Worm (Caenorhabditis elegans) whole organism, young adult: Measurements from ENCODE around the gene R08C7.12.

Experiments
- B0019.2 ChIP-seq: fragments of 200-800 bp; sonication (Bioruptor generic); conservative IDR thresholded peaks from 2 replicates; pipeline ENCODE4 v1.3.6; 2022; ENCODE audit warnings: missing genetic modification reagents, missing genetic modification characterization, missing compliant biosample characterization
- B0261.1 ChIP-seq: sonication (generic microtip); optimal IDR thresholded peaks from 2 replicates; lab custom pipeline; 2016; ENCODE audit warnings: mild to moderate bottlenecking, missing genetic modification characterization, moderate library complexity, missing compliant biosample characterization
- B0336.3 ChIP-seq: fragments of 200-800 bp; sonication (Bioruptor generic); IDR thresholded peaks from 2 replicates; pipeline ENCODE4 v1.3.6; 2022; ENCODE audit warnings: missing genetic modification characterization, missing compliant biosample characterization
- F10E7.11 ChIP-seq: sonication (generic microtip); optimal IDR thresholded peaks from 2 replicates; lab custom pipeline; 2017; ENCODE audit warnings: mild to moderate bottlenecking, missing genetic modification characterization, moderate library complexity, missing compliant biosample characterization
- F22D6.2 ChIP-seq: sonication (generic microtip); optimal IDR thresholded peaks from 2 replicates; lab custom pipeline; 2016; ENCODE audit warnings: mild to moderate bottlenecking, missing genetic modification characterization, missing compliant biosample characterization
- F33H1.4 ChIP-seq: fragments of 200-800 bp; sonication (Bioruptor generic); IDR thresholded peaks from 2 replicates; pipeline ENCODE4 v1.3.6; 2022; ENCODE audit warnings: missing genetic modification reagents, missing genetic modification characterization, missing compliant biosample characterization
- F37B4.10 ChIP-seq: fragments of 200-800 bp; sonication (Bioruptor generic); IDR thresholded peaks from 2 replicates; pipeline ENCODE4 v1.3.6; 2022; ENCODE audit warnings: missing genetic modification characterization, missing compliant biosample characterization
- F49E8.2 ChIP-seq: sonication (generic microtip); optimal IDR thresholded peaks from 3 replicates; lab custom pipeline; 2017; ENCODE audit warnings: missing genetic modification characterization, mild to moderate bottlenecking, missing compliant biosample characterization, antibody characterized with exemption, moderate library complexity; ENCODE audit not compliant: insufficient read depth
- F52B5.7 ChIP-seq: sonication (generic microtip); optimal IDR thresholded peaks from 2 replicates; lab custom pipeline; 2016; ENCODE audit warnings: mild to moderate bottlenecking, missing genetic modification characterization, missing compliant biosample characterization
- K11D2.4 ChIP-seq: fragments of 200-800 bp; sonication (Bioruptor generic); IDR thresholded peaks from 2 replicates; pipeline ENCODE4 v1.3.6; 2022; ENCODE audit warnings: missing genetic modification reagents, missing genetic modification characterization, missing compliant biosample characterization
- T26A5.8 ChIP-seq: sonication (generic microtip); optimal IDR thresholded peaks from 2 replicates; lab custom pipeline; 2016; ENCODE audit warnings: missing genetic modification characterization, missing compliant biosample characterization
- Y56A3A.18 ChIP-seq: fragments of 200-800 bp; sonication (Bioruptor generic); IDR thresholded peaks from 2 replicates; pipeline ENCODE4 v1.3.6; 2022; ENCODE audit warnings: missing genetic modification reagents, missing genetic modification characterization, missing compliant biosample characterization
- Y95B8A.8 ChIP-seq: fragments of 200-800 bp; sonication (Bioruptor generic); IDR thresholded peaks from 2 replicates; pipeline ENCODE4 v1.3.6; 2022; ENCODE audit warnings: missing genetic modification reagents, missing genetic modification characterization, missing compliant biosample characterization
- aptf-2 ChIP-seq: fragments of 200-800 bp; sonication (Bioruptor generic); conservative IDR thresholded peaks from 2 replicates; pipeline ENCODE4 v1.3.6; 2022; ENCODE audit warnings: missing genetic modification reagents, missing genetic modification characterization, missing compliant biosample characterization
- athp-1 ChIP-seq: sonication (generic microtip); optimal IDR thresholded peaks from 2 replicates; lab custom pipeline; 2017; ENCODE audit warnings: mild to moderate bottlenecking, missing genetic modification characterization, missing compliant biosample characterization
- attf-5 ChIP-seq: fragments of 200-800 bp; sonication (Bioruptor generic); optimal IDR thresholded peaks from 2 replicates; lab custom pipeline; 2018; ENCODE audit warnings: mild to moderate bottlenecking, missing genetic modification characterization, missing compliant biosample characterization
- bed-1 ChIP-seq: fragments of 200-800 bp; sonication (Bioruptor generic); IDR thresholded peaks from 2 replicates; pipeline ENCODE4 v1.3.6; 2022; ENCODE audit warnings: missing genetic modification reagents, missing genetic modification characterization, missing compliant biosample characterization
- bed-2 ChIP-seq: fragments of 200-800 bp; sonication (Bioruptor generic); IDR thresholded peaks from 2 replicates; pipeline ENCODE4 v1.3.6; 2022; ENCODE audit warnings: missing genetic modification reagents, missing genetic modification characterization, missing compliant biosample characterization
- ccch-3 ChIP-seq: fragments of 200-800 bp; sonication (Bioruptor generic); optimal IDR thresholded peaks from 2 replicates; lab custom pipeline; 2018; ENCODE audit warnings: mild to moderate bottlenecking, missing genetic modification characterization, missing compliant biosample characterization
- cebp-1 ChIP-seq, 2 experiments: fragments of 200-800 bp in 1 of 2; sonication (Bioruptor generic) in 1 of 2; sonication (generic microtip) in 1 of 2; IDR thresholded peaks in 1 of 2; optimal IDR thresholded peaks in 1 of 2; 2 replicates each; pipeline versions ENCODE4 v1.3.6 to Lab custom; 2017 to 2022; ENCODE audit warnings: missing compliant biosample characterization in 2 of 2, missing genetic modification characterization in 2 of 2, mild to moderate bottlenecking in 1 of 2, missing genetic modification reagents in 1 of 2, moderate library complexity in 1 of 2
- cebp-2 ChIP-seq: fragments of 200-800 bp; sonication (Bioruptor generic); IDR thresholded peaks from 2 replicates; pipeline ENCODE4 v1.3.6; 2022; ENCODE audit warnings: missing genetic modification characterization, missing compliant biosample characterization
- ceh-58 ChIP-seq: fragments of 200-800 bp; sonication (Bioruptor generic); IDR thresholded peaks from 2 replicates; pipeline ENCODE4 v1.3.6; 2022; ENCODE audit warnings: missing genetic modification characterization, missing compliant biosample characterization
- ceh-79 ChIP-seq: sonication (generic microtip); optimal IDR thresholded peaks from 2 replicates; lab custom pipeline; 2017; ENCODE audit warnings: mild to moderate bottlenecking, missing genetic modification characterization, missing compliant biosample characterization
- chd-7 ChIP-seq: sonication (generic microtip); optimal IDR thresholded peaks from 2 replicates; lab custom pipeline; 2016; ENCODE audit warnings: mild to moderate bottlenecking, missing genetic modification characterization, moderate library complexity, missing compliant biosample characterization
- die-1 ChIP-seq: sonication (generic microtip); optimal IDR thresholded peaks from 2 replicates; lab custom pipeline; 2016; ENCODE audit warnings: missing genotype, mild to moderate bottlenecking, missing genetic modification characterization, missing compliant biosample characterization
- dox-1 ChIP-seq: fragments of 200-800 bp; sonication (Bioruptor generic); IDR thresholded peaks from 2 replicates; pipeline ENCODE4 v1.3.6; 2022; ENCODE audit warnings: missing genetic modification reagents, missing genetic modification characterization, missing compliant biosample characterization
- dpff-1 ChIP-seq: sonication (generic microtip); optimal IDR thresholded peaks from 2 replicates; lab custom pipeline; 2017; ENCODE audit warnings: mild to moderate bottlenecking, missing genetic modification characterization, missing compliant biosample characterization
- efl-1 ChIP-seq: fragments of 150-350 bp; optimal IDR thresholded peaks from 2 replicates; lab custom pipeline; 2014; ENCODE audit warnings: missing biosample characterization, missing genetic modification reagents, missing genetic modification characterization
- egl-18 ChIP-seq: fragments of 200-800 bp; sonication (Bioruptor generic); IDR thresholded peaks from 2 replicates; pipeline ENCODE4 v1.3.6; 2022; ENCODE audit warnings: missing genetic modification reagents, missing genetic modification characterization, missing compliant biosample characterization
- fkh-3 ChIP-seq: sonication (generic microtip); optimal IDR thresholded peaks from 2 replicates; lab custom pipeline; 2016; ENCODE audit warnings: mild to moderate bottlenecking, missing genetic modification characterization, missing compliant biosample characterization
- hmg-1.2 ChIP-seq: fragments of 200-800 bp; sonication (Bioruptor generic); IDR thresholded peaks from 2 replicates; pipeline ENCODE4 v1.3.6; 2022; ENCODE audit warnings: missing genetic modification reagents, missing genetic modification characterization, missing compliant biosample characterization
- lag-1 ChIP-seq: fragments of 200-800 bp; sonication (Bioruptor generic); IDR thresholded peaks from 2 replicates; pipeline ENCODE4 v1.3.6; 2022; ENCODE audit warnings: missing genetic modification reagents, missing genetic modification characterization, missing compliant biosample characterization
- lin-40 ChIP-seq: sonication (generic microtip); optimal IDR thresholded peaks from 2 replicates; lab custom pipeline; 2016; ENCODE audit warnings: missing genetic modification characterization, mild to moderate bottlenecking, missing compliant biosample characterization, missing genotype, missing genetic modification reagents
- lsl-1 ChIP-seq: fragments of 200-800 bp; sonication (Bioruptor generic); optimal IDR thresholded peaks from 2 replicates; lab custom pipeline; 2018; ENCODE audit warnings: mild to moderate bottlenecking, missing genetic modification characterization, moderate library complexity, missing compliant biosample characterization
- madf-6 ChIP-seq: fragments of 200-800 bp; sonication (Bioruptor generic); IDR thresholded peaks from 2 replicates; pipeline ENCODE4 v1.3.6; 2022; ENCODE audit warnings: missing genetic modification reagents, missing genetic modification characterization, missing compliant biosample characterization
- madf-8 ChIP-seq: fragments of 200-800 bp; sonication (Bioruptor generic); conservative IDR thresholded peaks from 2 replicates; pipeline ENCODE4 v1.3.6; 2022; ENCODE audit warnings: missing genetic modification reagents, missing genetic modification characterization, missing compliant biosample characterization
- mel-28 ChIP-seq: sonication (generic microtip); optimal IDR thresholded peaks from 2 replicates; lab custom pipeline; 2016; ENCODE audit warnings: borderline replicate concordance, mild to moderate bottlenecking, missing genetic modification characterization, missing compliant biosample characterization
- nfyb-1 ChIP-seq: fragments of 200-800 bp; sonication (Bioruptor generic); IDR thresholded peaks from 2 replicates; pipeline ENCODE4 v1.3.6; 2022; ENCODE audit warnings: missing genetic modification reagents, missing genetic modification characterization, missing compliant biosample characterization
- nhr-27 ChIP-seq: fragments of 200-800 bp; sonication (Bioruptor generic); optimal IDR thresholded peaks from 2 replicates; lab custom pipeline; 2018; ENCODE audit warnings: mild to moderate bottlenecking, missing genetic modification characterization, moderate library complexity, missing compliant biosample characterization
- rec-8 ChIP-seq, 2 experiments: sonication (generic microtip); optimal IDR thresholded peaks; 2 replicates each; lab custom pipeline; 2016; ENCODE audit warnings: mild to moderate bottlenecking in 2 of 2, missing genetic modification characterization in 2 of 2, missing genetic modification reagents in 2 of 2, missing genotype in 2 of 2, missing biosample characterization in 1 of 2, missing compliant biosample characterization in 1 of 2, moderate library complexity in 1 of 2
- sdz-38 ChIP-seq: sonication (generic microtip); optimal IDR thresholded peaks from 2 replicates; lab custom pipeline; 2016; ENCODE audit warnings: missing genotype, missing genetic modification characterization, missing compliant biosample characterization
- somi-1 ChIP-seq: fragments of 200-800 bp; sonication (Bioruptor generic); optimal IDR thresholded peaks from 2 replicates; lab custom pipeline; 2018; ENCODE audit warnings: mild to moderate bottlenecking, missing genetic modification characterization, missing compliant biosample characterization
- tlf-1 ChIP-seq: fragments of 200-800 bp; sonication (Bioruptor generic); optimal IDR thresholded peaks from 2 replicates; lab custom pipeline; 2018; ENCODE audit warnings: mild to moderate bottlenecking, missing genetic modification characterization, missing compliant biosample characterization
- xnd-1 ChIP-seq: sonication (generic microtip); optimal IDR thresholded peaks from 2 replicates; lab custom pipeline; 2016; ENCODE audit warnings: missing genotype, missing genetic modification reagents, missing genetic modification characterization, missing compliant biosample characterization
- zfh-2 ChIP-seq: fragments of 200-800 bp; sonication (Bioruptor generic); conservative IDR thresholded peaks from 2 replicates; pipeline ENCODE4 v1.3.6; 2022; ENCODE audit warnings: missing genetic modification reagents, missing genetic modification characterization, missing compliant biosample characterization
- ztf-22 ChIP-seq: fragments of 200-800 bp; sonication (Bioruptor generic); optimal IDR thresholded peaks from 2 replicates; lab custom pipeline; 2018; ENCODE audit warnings: mild to moderate bottlenecking, missing genetic modification characterization, moderate library complexity, missing compliant biosample characterization
- ztf-26 ChIP-seq: sonication (generic microtip); optimal IDR thresholded peaks from 2 replicates; lab custom pipeline; 2017; ENCODE audit warnings: missing genetic modification characterization, missing compliant biosample characterization
- ztf-28 ChIP-seq: fragments of 200-800 bp; sonication (Bioruptor generic); IDR thresholded peaks from 2 replicates; pipeline ENCODE4 v1.3.6; 2022; ENCODE audit warnings: missing genetic modification reagents, missing genetic modification characterization, missing compliant biosample characterization
- ztf-6 ChIP-seq: fragments of 200-800 bp; sonication (Bioruptor generic); IDR thresholded peaks from 2 replicates; pipeline ENCODE4 v1.3.6; 2022; ENCODE audit warnings: missing genetic modification reagents, missing genetic modification characterization, missing compliant biosample characterization

Gene R08C7.12

ce11 chrIV:4473767-4474166 is 24.2 kb downstream of the R08C7.12 start (continued):
- TF ChIP-seq Y95B8A.8 = no peak
- TF ChIP-seq attf-5 (GFP tag; lab: Kevin White, UChicago) = no peak
- TF ChIP-seq B0261.1 (tag; lab: Kevin White, UChicago) = no peak
- TF ChIP-seq zfh-2 = peak; percentile 79
- TF ChIP-seq efl-1 (GFP tag; lab: Kevin White, UChicago) = no peak
- TF ChIP-seq egl-18 = no peak
- TF ChIP-seq F52B5.7 = peak; percentile 56
- no peak for TF ChIP-seq ztf-28
- no peak; the same call in 1 of the 2 replicates for TF ChIP-seq cebp-1 (GFP tag; IDR thresholded peaks at IDR 0.05; lab: Robert Waterston, UW)
- TF ChIP-seq cebp-1 (tag; optimal IDR thresholded peaks at IDR 0.05; lab: Kevin White, UChicago) = peak; percentile 66
- no peak for TF ChIP-seq nhr-27 (tag; lab: Kevin White, UChicago)
- no peak for TF ChIP-seq ceh-58 (GFP tag; lab: Robert Waterston, UW)
- TF ChIP-seq madf-6 (GFP tag; lab: Robert Waterston, UW) = no peak
- TF ChIP-seq F33H1.4 (GFP tag; lab: Robert Waterston, UW) = no peak
- peak; percentile 16 for TF ChIP-seq somi-1 (GFP tag; lab: Kevin White, UChicago)
- TF ChIP-seq xnd-1 (tag; lab: Kevin White, UChicago) = no peak
- no peak for TF ChIP-seq die-1 (tag; lab: Kevin White, UChicago)
- TF ChIP-seq ceh-79 (tag; lab: Kevin White, UChicago) = no peak
- TF ChIP-seq bed-1 (GFP tag; lab: Robert Waterston, UW) = no peak
- TF ChIP-seq B0019.2 (GFP tag; lab: Robert Waterston, UW) = no peak
- TF ChIP-seq bed-2 = no peak
- no peak for TF ChIP-seq fkh-3 (tag; lab: Kevin White, UChicago)
- TF ChIP-seq mel-28 (tag; lab: Kevin White, UChicago) = no peak
- no peak for TF ChIP-seq sdz-38 (tag; lab: Kevin White, UChicago)
- TF ChIP-seq B0336.3 (GFP tag; lab: Robert Waterston, UW) = peak; percentile 64
- TF ChIP-seq F49E8.2 = no peak
- TF ChIP-seq K11D2.4 = peak; percentile 12; the same call in 1 of the 2 replicates
- TF ChIP-seq dpff-1 = no peak
- no peak for TF ChIP-seq F37B4.10 (GFP tag; lab: Robert Waterston, UW)
- TF ChIP-seq ccch-3 (GFP tag; lab: Kevin White, UChicago) = no peak
- no peak for TF ChIP-seq lag-1 (GFP tag; lab: Robert Waterston, UW)
- TF ChIP-seq rec-8 (tag; optimal IDR thresholded peaks at IDR 0.05; lab: Kevin White, UChicago) = no peak
- TF ChIP-seq ztf-22 (GFP tag; lab: Kevin White, UChicago) = no peak
- peak; percentile 50 for TF ChIP-seq ztf-26 (tag; lab: Kevin White, UChicago)
- TF ChIP-seq Y56A3A.18 (GFP tag; lab: Robert Waterston, UW) = no peak
- no peak for TF ChIP-seq hmg-1.2 (GFP tag; lab: Robert Waterston, UW)
- TF ChIP-seq lin-40 (tag; lab: Kevin White, UChicago) = no peak
- no peak for TF ChIP-seq cebp-2
- TF ChIP-seq F10E7.11 (tag; lab: Kevin White, UChicago) = no peak
- TF ChIP-seq ztf-6 (GFP tag; lab: Robert Waterston, UW) = no peak
- no peak for TF ChIP-seq lsl-1 (GFP tag; lab: Kevin White, UChicago)
- no peak for TF ChIP-seq tlf-1 (GFP tag; lab: Kevin White, UChicago)
- TF ChIP-seq F22D6.2 = no peak
- TF ChIP-seq dox-1 (GFP tag; lab: Robert Waterston, UW) = peak; percentile 51; the same call in 1 of the 2 replicates
- peak; percentile 37; the same call in 1 of the 2 replicates for TF ChIP-seq nfyb-1 (GFP tag; lab: Robert Waterston, UW)
- peak; percentile 45 for TF ChIP-seq athp-1 (tag; lab: Kevin White, UChicago)
- TF ChIP-seq aptf-2 (GFP tag; lab: Robert Waterston, UW) = no peak
- TF ChIP-seq madf-8 (GFP tag; lab: Robert Waterston, UW) = no peak
- peak; percentile 30 for TF ChIP-seq chd-7 (tag; lab: Kevin White, UChicago)
- no peak for TF ChIP-seq T26A5.8 (tag; lab: Kevin White, UChicago)
